Worm (Caenorhabditis elegans) whole organism, L1 larva: ENCODE results near the gene asp-19.

Experiments used
- efl-3 ChIP-seq: fragments of 200-800 bp; sonication (Bioruptor generic); optimal IDR thresholded peaks from 2 replicates; lab custom pipeline; 2018; ENCODE audit warnings: mild to moderate bottlenecking, missing genetic modification characterization, missing compliant biosample characterization
- egl-27 ChIP-seq, 2 experiments: fragments of 150-350 bp in 1 of 2; sonication (generic microtip); optimal IDR thresholded peaks; 3 replicates each; lab custom pipeline; 2017 to 2018; ENCODE audit warnings: missing biosample characterization in 2 of 2, missing genetic modification characterization in 2 of 2, missing genetic modification reagents in 2 of 2
- fos-1 ChIP-seq: fragments of 150-350 bp; optimal IDR thresholded peaks from 2 replicates; lab custom pipeline; 2014; ENCODE audit warnings: missing biosample characterization, missing genetic modification characterization
- tbx-2 ChIP-seq: sonication (generic microtip); optimal IDR thresholded peaks from 2 replicates; lab custom pipeline; 2016; ENCODE audit warnings: missing genetic modification characterization, missing compliant biosample characterization
- ztf-11 ChIP-seq, 2 experiments: sonication (generic microtip); optimal IDR thresholded peaks; 2 replicates each; lab custom pipeline; 2016 to 2017; ENCODE audit warnings: missing genetic modification characterization in 2 of 2, missing biosample characterization in 1 of 2, missing compliant biosample characterization in 1 of 2

DNA sequence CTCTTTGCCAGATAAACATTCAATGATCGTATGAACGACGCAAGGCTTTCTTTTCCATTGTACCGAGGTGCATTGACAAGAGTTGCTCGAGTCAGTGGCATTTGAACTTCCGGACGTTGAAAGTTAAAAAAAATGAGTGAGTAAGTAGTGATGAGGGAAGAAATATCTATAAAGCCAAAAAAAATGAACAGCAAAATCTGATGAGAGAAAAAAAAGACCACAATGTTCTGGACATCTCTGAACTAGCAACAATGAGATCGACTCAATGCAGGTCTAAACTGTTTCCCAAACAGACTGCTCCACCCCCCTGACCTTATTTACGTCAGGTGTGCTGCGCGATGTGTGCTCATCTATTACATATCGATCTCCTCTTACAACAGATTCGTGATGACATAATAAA is 21.3 kb upstream of the asp-19 start, which contains the start of the genes F11D11.21 and F11D11.12:
- TF ChIP-seq fos-1 (tag; lab: Kevin White, UChicago) (no peak), ztf-11 (tag; optimal IDR thresholded peaks at IDR 0.05; lab: Kevin White, UChicago) (no peak), egl-27 (tag; optimal IDR thresholded peaks at IDR 0.05; lab: Kevin White, UChicago) (no peak), tbx-2 (tag; lab: Kevin White, UChicago) (no peak), efl-3 (GFP tag; lab: Kevin White, UChicago) (no peak)
